Fruit fly (Drosophila melanogaster) whole organism, embryonic: ENCODE results near the gene CG12020.

Experiments used
- Ada2b ChIP-seq: fragments of 200-800 bp; sonication (Bioruptor generic); IDR thresholded peaks from 2 replicates; pipeline ENCODE4 v1.3.6; 2022; ENCODE audit warnings: missing biosample characterization, missing genetic modification characterization
- Bgb ChIP-seq: fragments of 200-800 bp; sonication (Bioruptor generic); IDR thresholded peaks from 2 replicates; pipeline ENCODE4 v1.3.6; 2022; ENCODE audit warnings: missing biosample characterization, missing genetic modification characterization; ENCODE audit not compliant: partially characterized antibody
- CG11696 ChIP-seq: fragments of 200-800 bp; sonication (Bioruptor generic); IDR thresholded peaks from 2 replicates; pipeline ENCODE4 v1.3.6; 2022; ENCODE audit warnings: missing biosample characterization, missing genetic modification characterization
- CG12236 ChIP-seq: fragments of 200-800 bp; sonication (Bioruptor generic); optimal IDR thresholded peaks from 2 replicates; lab custom pipeline; 2016; ENCODE audit warnings: missing biosample characterization, missing genetic modification characterization
- CG14441 ChIP-seq: fragments of 200-800 bp; sonication (Bioruptor generic); IDR thresholded peaks from 2 replicates; pipeline ENCODE4 v1.3.6; 2022; ENCODE audit warnings: missing biosample characterization, missing genetic modification characterization
- CG15479 ChIP-seq: fragments of 200-800 bp; sonication (Bioruptor generic); optimal IDR thresholded peaks from 3 replicates; lab custom pipeline; 2019; ENCODE audit warnings: missing biosample characterization, mild to moderate bottlenecking, missing genetic modification characterization, moderate library complexity
- CG2199 ChIP-seq: fragments of 200-800 bp; sonication (Bioruptor generic); IDR thresholded peaks from 3 replicates; pipeline ENCODE4 v1.3.6; 2022; ENCODE audit warnings: missing biosample characterization, missing genetic modification characterization
- CG31388 ChIP-seq: fragments of 200-800 bp; sonication (Bioruptor generic); optimal IDR thresholded peaks from 2 replicates; lab custom pipeline; 2016; ENCODE audit warnings: missing biosample characterization, missing genetic modification characterization
- CG32532 ChIP-seq: fragments of 200-800 bp; sonication (Bioruptor generic); IDR thresholded peaks from 2 replicates; pipeline ENCODE4 v1.3.6; 2022; ENCODE audit warnings: missing biosample characterization, missing genetic modification characterization
- CG3847 ChIP-seq: fragments of 200-800 bp; sonication (Bioruptor generic); IDR thresholded peaks from 2 replicates; pipeline ENCODE4 v1.3.6; 2022; ENCODE audit warnings: missing biosample characterization, missing genetic modification characterization
- CG4360 ChIP-seq: fragments of 200-800 bp; sonication (Bioruptor generic); IDR thresholded peaks from 2 replicates; pipeline ENCODE4 v1.3.6; 2022; ENCODE audit warnings: missing biosample characterization, missing genetic modification characterization
- CG4617 ChIP-seq: fragments of 200-800 bp; sonication (Bioruptor generic); optimal IDR thresholded peaks from 3 replicates; lab custom pipeline; 2016; ENCODE audit warnings: missing biosample characterization, missing genetic modification characterization, borderline replicate concordance
- CG6654 ChIP-seq: fragments of 200-800 bp; sonication (Bioruptor generic); optimal IDR thresholded peaks from 2 replicates; lab custom pipeline; 2017; ENCODE audit warnings: missing biosample characterization, mild to moderate bottlenecking, missing genetic modification characterization
- CG6813 ChIP-seq: fragments of 200-800 bp; sonication (Bioruptor generic); optimal IDR thresholded peaks from 2 replicates; lab custom pipeline; 2017; ENCODE audit warnings: missing biosample characterization, missing genetic modification characterization, mild to moderate bottlenecking, moderate library complexity, missing genetic modification reagents
- CG7271 ChIP-seq: fragments of 200-800 bp; sonication (Bioruptor generic); optimal IDR thresholded peaks from 2 replicates; lab custom pipeline; 2018; ENCODE audit warnings: missing biosample characterization, mild to moderate bottlenecking, missing genetic modification characterization, moderate library complexity
- CG7839 ChIP-seq: fragments of 200-800 bp; sonication (Bioruptor generic); optimal IDR thresholded peaks from 3 replicates; lab custom pipeline; 2018; ENCODE audit warnings: missing biosample characterization, mild to moderate bottlenecking, missing genetic modification characterization, moderate library complexity
- CG8765 ChIP-seq: fragments of 200-800 bp; sonication (Bioruptor generic); IDR thresholded peaks from 2 replicates; pipeline ENCODE4 v1.3.6; 2022; ENCODE audit warnings: missing biosample characterization, missing genetic modification characterization
- Dad ChIP-seq: fragments of 200-800 bp; sonication (Bioruptor generic); optimal IDR thresholded peaks from 3 replicates; lab custom pipeline; 2016; ENCODE audit warnings: missing biosample characterization, missing genetic modification characterization
- Deaf1 ChIP-seq: fragments of 200-800 bp; optimal IDR thresholded peaks from 3 replicates; lab custom pipeline; 2019; ENCODE audit warnings: missing biosample characterization, mild to moderate bottlenecking, missing genetic modification characterization, moderate library complexity
- E2f1 ChIP-seq: fragments of 200-800 bp; sonication (Bioruptor generic); IDR thresholded peaks from 2 replicates; pipeline ENCODE4 v1.3.6; 2022; ENCODE audit warnings: missing biosample characterization, missing genetic modification characterization
- Ets97D ChIP-seq: fragments of 200-800 bp; sonication (Bioruptor generic); optimal IDR thresholded peaks from 3 replicates; lab custom pipeline; 2016; ENCODE audit warnings: missing biosample characterization, missing genetic modification characterization
- H2.0 ChIP-seq: fragments of 200-800 bp; sonication (Bioruptor generic); IDR thresholded peaks from 2 replicates; pipeline ENCODE4 v1.3.6; 2022; ENCODE audit warnings: missing biosample characterization, missing genetic modification characterization
- HLH3B ChIP-seq: fragments of 200-800 bp; sonication (Bioruptor generic); IDR thresholded peaks from 2 replicates; pipeline ENCODE4 v1.3.6; 2022; ENCODE audit warnings: missing biosample characterization, missing genetic modification characterization
- Hr3 ChIP-seq: fragments of 200-800 bp; sonication (Bioruptor generic); optimal IDR thresholded peaks from 3 replicates; lab custom pipeline; 2016; ENCODE audit warnings: missing biosample characterization, missing genetic modification characterization
- Jarid2 ChIP-seq: fragments of 200-800 bp; sonication (Bioruptor generic); optimal IDR thresholded peaks from 3 replicates; lab custom pipeline; 2017; ENCODE audit warnings: mild to moderate bottlenecking, missing biosample characterization, missing genetic modification reagents, missing genetic modification characterization
- Neu2 ChIP-seq: fragments of 200-800 bp; sonication (Bioruptor generic); optimal IDR thresholded peaks from 3 replicates; lab custom pipeline; 2016; ENCODE audit warnings: missing biosample characterization, missing genetic modification characterization, borderline replicate concordance
- Oli ChIP-seq: fragments of 200-800 bp; sonication (Bioruptor generic); optimal IDR thresholded peaks from 2 replicates; lab custom pipeline; 2018; ENCODE audit warnings: missing biosample characterization, mild to moderate bottlenecking, missing genetic modification characterization, moderate library complexity
- Usf ChIP-seq: fragments of 200-800 bp; sonication (Bioruptor generic); optimal IDR thresholded peaks from 2 replicates; lab custom pipeline; 2017; ENCODE audit warnings: missing genotype, missing biosample characterization, missing genetic modification characterization
- al ChIP-seq: fragments of 200-800 bp; sonication (Bioruptor generic); IDR thresholded peaks from 2 replicates; pipeline ENCODE4 v1.3.6; 2022; ENCODE audit warnings: missing biosample characterization, missing genetic modification characterization
- ase ChIP-seq: fragments of 200-800 bp; sonication (Bioruptor generic); IDR thresholded peaks from 3 replicates; pipeline ENCODE4 v1.3.6; 2022; ENCODE audit warnings: missing biosample characterization, missing genetic modification characterization
- ci ChIP-seq: fragments of 200-800 bp; sonication (Bioruptor generic); IDR thresholded peaks from 3 replicates; pipeline ENCODE4 v1.3.6; 2022; ENCODE audit warnings: missing biosample characterization, missing genetic modification characterization
- corto ChIP-seq: fragments of 200-800 bp; sonication (Bioruptor generic); optimal IDR thresholded peaks from 2 replicates; lab custom pipeline; 2016; ENCODE audit warnings: missing biosample characterization, mild to moderate bottlenecking, missing genetic modification characterization, moderate library complexity
- croc ChIP-seq: fragments of 200-800 bp; sonication (Bioruptor generic); conservative IDR thresholded peaks from 3 replicates; pipeline ENCODE4 v1.3.6; 2022; ENCODE audit warnings: missing biosample characterization, missing genetic modification characterization
- gsb ChIP-seq: fragments of 200-800 bp; sonication (Bioruptor generic); IDR thresholded peaks from 2 replicates; pipeline ENCODE4 v1.3.6; 2022; ENCODE audit warnings: missing biosample characterization, missing genetic modification characterization
- jing ChIP-seq: fragments of 200-800 bp; sonication (Bioruptor generic); optimal IDR thresholded peaks from 2 replicates; lab custom pipeline; 2018; ENCODE audit warnings: missing biosample characterization, mild to moderate bottlenecking, missing genetic modification characterization
- kay ChIP-seq: fragments of 200-800 bp; sonication (Bioruptor generic); optimal IDR thresholded peaks from 2 replicates; lab custom pipeline; 2016; ENCODE audit warnings: missing biosample characterization, missing genetic modification characterization
- lola ChIP-seq, 3 experiments: fragments of >200 bp in 2 of 3; fragments of 200-800 bp in 1 of 3; sonication (Bioruptor generic) in 1 of 3; optimal IDR thresholded peaks; 2 replicates each; lab custom pipeline; 2017 to 2019; ENCODE audit warnings: missing biosample characterization in 3 of 3, missing genetic modification characterization in 3 of 3, mild to moderate bottlenecking in 1 of 3, moderate library complexity in 1 of 3
- nerfin-1 ChIP-seq: fragments of 200-800 bp; sonication (Bioruptor generic); optimal IDR thresholded peaks from 3 replicates; lab custom pipeline; 2019; ENCODE audit warnings: missing biosample characterization, mild to moderate bottlenecking, missing genetic modification characterization, moderate library complexity
- nerfin-2 ChIP-seq: fragments of 200-800 bp; sonication (Bioruptor generic); IDR thresholded peaks from 2 replicates; pipeline ENCODE4 v1.3.6; 2022; ENCODE audit warnings: missing biosample characterization, missing genetic modification characterization; ENCODE audit not compliant: partially characterized antibody
- pzg ChIP-seq: fragments of 200-800 bp; sonication (Bioruptor generic); optimal IDR thresholded peaks from 3 replicates; lab custom pipeline; 2018; ENCODE audit warnings: missing biosample characterization, mild to moderate bottlenecking, missing genetic modification characterization, moderate library complexity
- ro ChIP-seq: fragments of 200-800 bp; sonication (Bioruptor generic); IDR thresholded peaks from 2 replicates; pipeline ENCODE4 v1.3.6; 2022; ENCODE audit warnings: missing biosample characterization, missing genetic modification characterization
- slbo ChIP-seq: fragments of 200-800 bp; sonication (Bioruptor generic); IDR thresholded peaks from 2 replicates; pipeline ENCODE4 v1.3.6; 2022; ENCODE audit warnings: missing biosample characterization, missing genetic modification characterization
- tgo ChIP-seq: fragments of 200-800 bp; sonication (Bioruptor generic); IDR thresholded peaks from 3 replicates; pipeline ENCODE4 v1.3.6; 2022; ENCODE audit warnings: missing biosample characterization, missing genetic modification characterization
- tin ChIP-seq: fragments of 200-800 bp; sonication (Bioruptor generic); optimal IDR thresholded peaks from 3 replicates; lab custom pipeline; 2016; ENCODE audit warnings: missing biosample characterization, missing genetic modification characterization
- trem ChIP-seq: fragments of 200-800 bp; optimal IDR thresholded peaks from 3 replicates; lab custom pipeline; 2019; ENCODE audit warnings: missing biosample characterization, mild to moderate bottlenecking, missing genetic modification characterization, moderate library complexity
- unc-4 ChIP-seq: fragments of 200-800 bp; sonication (Bioruptor generic); IDR thresholded peaks from 2 replicates; pipeline ENCODE4 v1.3.6; 2022; ENCODE audit warnings: missing biosample characterization, missing genetic modification characterization; ENCODE audit not compliant: partially characterized antibody
- zfh1 ChIP-seq: fragments of 200-800 bp; sonication (Bioruptor generic); IDR thresholded peaks from 3 replicates; pipeline ENCODE4 v1.3.6; 2022; ENCODE audit warnings: missing biosample characterization, missing genetic modification characterization
- zfh2 ChIP-seq: fragments of 200-800 bp; sonication (Bioruptor generic); optimal IDR thresholded peaks from 2 replicates; lab custom pipeline; 2016; ENCODE audit warnings: missing biosample characterization, missing genetic modification characterization

The CG12020 gene

dm6 chr3L:1774713-1775648 lies 22.1 kb upstream of the CG12020 start, which contains the start of the genes CG13933 and PolD2 (continued):
- TF ChIP-seq Usf: peak; percentile 94
- TF ChIP-seq pzg (GFP tag; lab: Kevin White, UChicago): peak; percentile 23
- peak; percentile 97 for TF ChIP-seq tgo (GFP tag; lab: Robert Waterston, UW)
- TF ChIP-seq HLH3B: peak; percentile 97
- TF ChIP-seq Bgb (GFP tag; lab: Robert Waterston, UW): peak; percentile 64; the same call in 1 of the 2 replicates
- peak; percentile 88 for TF ChIP-seq trem (tag; lab: Kevin White, UChicago)
- TF ChIP-seq CG11696 (GFP tag; lab: Robert Waterston, UW): peak; percentile 75
- peak; percentile 54 for TF ChIP-seq Ets97D (GFP tag; lab: Kevin White, UChicago)
- TF ChIP-seq Ada2b (GFP tag; lab: Robert Waterston, UW): peak; percentile 95
- peak; percentile 33 for TF ChIP-seq CG15479
- peak; percentile 99 for TF ChIP-seq E2f1 (GFP tag; lab: Robert Waterston, UW)
- TF ChIP-seq unc-4: peak; percentile 64
- TF ChIP-seq slbo (GFP tag; lab: Robert Waterston, UW): peak; percentile 99
- no peak for TF ChIP-seq nerfin-1 (tag; lab: Kevin White, UChicago)
- TF ChIP-seq zfh1 (GFP tag; lab: Robert Waterston, UW): peak; percentile 97
- peak; percentile 99 for TF ChIP-seq CG32532 (GFP tag; lab: Robert Waterston, UW)
- peak; percentile 92 for TF ChIP-seq ase
- TF ChIP-seq corto (GFP tag; lab: Kevin White, UChicago): no peak
- peak in 1 of 3 experiments; percentile 98 for TF ChIP-seq lola (GFP tag; optimal IDR thresholded peaks at IDR 0.05; lab: Kevin White, UChicago)
- TF ChIP-seq H2.0 (GFP tag; lab: Robert Waterston, UW): peak; percentile 99
- no peak for TF ChIP-seq Deaf1 (tag; lab: Kevin White, UChicago)
- TF ChIP-seq CG4617: peak; percentile 91
- TF ChIP-seq CG3847 (GFP tag; lab: Robert Waterston, UW): peak; percentile 98
- no peak for TF ChIP-seq Jarid2 (GFP tag; lab: Kevin White, UChicago)
- peak; percentile 99 for TF ChIP-seq CG14441 (GFP tag; lab: Robert Waterston, UW)
- peak; percentile 90 for TF ChIP-seq CG8765 (GFP tag; lab: Robert Waterston, UW)
- TF ChIP-seq gsb (GFP tag; lab: Robert Waterston, UW): peak; percentile 96
- no peak for TF ChIP-seq Dad (GFP tag; lab: Kevin White, UChicago)
- peak; percentile 89 for TF ChIP-seq CG2199
- peak; percentile 98 for TF ChIP-seq CG7839 (tag; lab: Kevin White, UChicago)
- TF ChIP-seq al: peak; percentile 94
- TF ChIP-seq CG6654 (GFP tag; lab: Kevin White, UChicago): peak; percentile 65
- TF ChIP-seq tin (GFP tag; lab: Kevin White, UChicago): peak; percentile 84
- peak; percentile 41 for TF ChIP-seq CG31388 (GFP tag; lab: Kevin White, UChicago)
- TF ChIP-seq ci: peak; percentile 99
- peak; percentile 93 for TF ChIP-seq kay
- TF ChIP-seq Oli: peak; percentile 99
- TF ChIP-seq Hr3 (GFP tag; lab: Kevin White, UChicago): peak; percentile 99
- peak; percentile 34 for TF ChIP-seq CG12236
- peak; percentile 96 for TF ChIP-seq ro (GFP tag; lab: Robert Waterston, UW)
- TF ChIP-seq croc (GFP tag; lab: Robert Waterston, UW): peak; percentile 96
- peak; percentile 60; the same call in 1 of the 2 replicates for TF ChIP-seq CG4360 (GFP tag; lab: Robert Waterston, UW)
- TF ChIP-seq CG7271 (tag; lab: Kevin White, UChicago): peak; percentile 85
- peak; percentile 95 for TF ChIP-seq nerfin-2 (GFP tag; lab: Robert Waterston, UW)
- TF ChIP-seq CG6813 (GFP tag; lab: Kevin White, UChicago): peak; percentile 82
- no peak for TF ChIP-seq Neu2 (GFP tag; lab: Kevin White, UChicago)
- peak; percentile 80 for TF ChIP-seq jing (GFP tag; lab: Kevin White, UChicago)
- TF ChIP-seq zfh2: peak; percentile 65
